Worm (Caenorhabditis elegans) whole organism, mixed stage, embryonic: ENCODE measurements around the gene Y69E1A.5.

ENCODE experiments used
- lin-13 ChIP-seq: fragments of 150-350 bp; optimal IDR thresholded peaks from 2 replicates; lab custom pipeline; 2014; ENCODE audit warnings: missing biosample characterization, missing genetic modification characterization
- pha-4 ChIP-seq: fragments of 150-350 bp; optimal IDR thresholded peaks from 2 replicates; lab custom pipeline; 2018; ENCODE audit warnings: missing biosample characterization, missing genetic modification reagents, missing genetic modification characterization

ce11 chrIV:10980628-10981027, 23.2 kb upstream of the Y69E1A.5 start:
- TF ChIP-seq pha-4 (no peak), lin-13 (tag; lab: Kevin White, UChicago) (no peak)
